Fruit fly (Drosophila melanogaster): ENCODE measurements around the gene CG7988.

The CG7988 gene

DNA sequence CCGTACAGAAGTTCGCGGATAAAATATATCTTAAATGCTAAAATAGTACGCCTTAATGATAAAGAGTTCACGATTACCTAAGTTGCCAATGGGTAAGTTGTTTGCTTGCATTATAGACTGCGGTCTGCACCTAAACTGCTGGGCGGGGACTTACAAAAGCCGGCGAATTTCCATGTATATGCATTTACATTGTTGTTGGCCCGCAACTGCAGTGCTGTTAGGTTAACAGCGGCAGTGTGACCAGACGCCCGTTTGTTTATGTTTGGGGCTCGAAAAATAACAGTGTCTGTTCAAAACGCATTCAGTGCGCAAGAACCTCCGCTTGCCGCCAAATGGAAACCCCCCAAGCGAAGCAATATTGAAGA is 20.5 kb upstream of the CG7988 start:
- TF ChIP-seq bab1 (GFP tag; optimal IDR thresholded peaks at IDR 0.05): no peak
- TF ChIP-seq pad (GFP tag; optimal IDR thresholded peaks at IDR 0.05): no peak
- no peak for TF ChIP-seq Mnt (GFP tag; optimal IDR thresholded peaks at IDR 0.05)
- TF ChIP-seq CG33017 (tag; optimal IDR thresholded peaks at IDR 0.05): no peak
- TF ChIP-seq kay (GFP tag; ENCODE audit: borderline replicate concordance): no peak
- TF ChIP-seq Crg-1 (GFP tag; optimal IDR thresholded peaks at IDR 0.05): no peak

DNA sequence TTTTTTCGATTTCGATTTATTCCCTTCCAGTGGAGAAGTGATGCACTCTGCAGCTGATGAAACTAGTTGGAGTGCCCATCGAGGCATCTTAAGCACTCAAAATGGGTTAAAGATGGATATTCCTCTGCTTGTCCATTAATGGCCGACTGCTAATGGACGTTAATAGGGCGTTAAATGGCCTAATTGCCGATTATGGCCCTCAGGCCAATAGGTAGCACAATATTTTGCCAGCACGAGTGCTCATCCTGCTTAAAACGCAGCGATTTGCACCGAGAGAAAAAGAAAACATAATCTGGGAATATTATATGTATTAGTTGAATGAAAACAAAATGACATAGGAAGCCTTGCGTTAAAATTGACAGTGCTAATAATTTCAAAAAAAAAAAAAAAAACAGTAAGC is 11.8 kb upstream of the CG7988 start, which contains the start of gene CG44158:
TSS of gene CG44158 (plus strand) at position 301 of the 400 bp plus-strand sequence.
- TF ChIP-seq CG5204 (GFP tag; optimal IDR thresholded peaks at IDR 0.05): no peak
- no peak for TF ChIP-seq CG14711 (tag; optimal IDR thresholded peaks at IDR 0.05)
- TF ChIP-seq Crg-1 (GFP tag; optimal IDR thresholded peaks at IDR 0.05): no peak
- TF ChIP-seq pad (GFP tag; optimal IDR thresholded peaks at IDR 0.05): no peak
- TF ChIP-seq cic (GFP tag; optimal IDR thresholded peaks at IDR 0.05): no peak
- no peak for TF ChIP-seq cnc (optimal IDR thresholded peaks at IDR 0.05)
- no peak for TF ChIP-seq CG7101 (tag; optimal IDR thresholded peaks at IDR 0.05)
- TF ChIP-seq toe (GFP tag; optimal IDR thresholded peaks at IDR 0.05): no peak
- TF ChIP-seq CG1620 (GFP tag; optimal IDR thresholded peaks at IDR 0.05): no peak

DNA sequence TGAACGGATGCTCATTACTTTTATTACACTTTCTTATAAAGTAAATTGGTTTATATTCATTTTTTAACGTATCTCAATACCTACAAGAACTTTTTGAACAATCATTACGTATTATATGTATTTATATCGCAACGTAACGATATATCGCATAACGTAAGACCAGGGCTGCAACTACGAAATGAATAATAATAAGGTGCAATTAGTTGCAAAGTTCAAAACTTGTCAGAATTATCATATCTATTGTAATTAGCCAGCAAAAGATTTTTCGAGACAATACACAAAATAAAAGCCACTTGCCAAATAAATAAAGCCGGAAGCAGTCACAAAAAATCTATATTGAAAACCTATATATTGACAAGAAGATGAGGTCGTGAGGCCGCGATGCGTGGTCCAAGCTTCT is 5.0 kb upstream of the CG7988 start:
- TF ChIP-seq CG7101 (tag; optimal IDR thresholded peaks at IDR 0.05) (peak; percentile 10), Hr96 (GFP tag; optimal IDR thresholded peaks at IDR 0.05) (peak; percentile 55), CG7045 (GFP tag; optimal IDR thresholded peaks at IDR 0.05) (no peak), Crg-1 (GFP tag; optimal IDR thresholded peaks at IDR 0.05) (no peak), CG14711 (tag; optimal IDR thresholded peaks at IDR 0.05) (peak; percentile 22), cic (GFP tag; optimal IDR thresholded peaks at IDR 0.05) (no peak), CG1620 (GFP tag; optimal IDR thresholded peaks at IDR 0.05) (no peak), CG33017 (tag; optimal IDR thresholded peaks at IDR 0.05) (peak; percentile 32), kay (GFP tag; ENCODE audit: borderline replicate concordance) (no peak), bab1 (GFP tag; optimal IDR thresholded peaks at IDR 0.05) (peak; percentile 52), ovo (GFP tag; optimal IDR thresholded peaks at IDR 0.05) (no peak), tj (GFP tag; optimal IDR thresholded peaks at IDR 0.05) (no peak), pad (GFP tag; optimal IDR thresholded peaks at IDR 0.05) (no peak), cnc (optimal IDR thresholded peaks at IDR 0.05) (no peak), Mnt (GFP tag; optimal IDR thresholded peaks at IDR 0.05) (peak; percentile 29), toe (GFP tag; optimal IDR thresholded peaks at IDR 0.05) (peak; percentile 69), CG5204 (GFP tag; optimal IDR thresholded peaks at IDR 0.05) (peak; percentile 31), Clk (GFP tag; optimal IDR thresholded peaks at IDR 0.05) (no peak), CG12768 (GFP tag; optimal IDR thresholded peaks at IDR 0.05) (peak; percentile 35), CG11617 (GFP tag; optimal IDR thresholded peaks at IDR 0.05) (peak; percentile 22)

DNA sequence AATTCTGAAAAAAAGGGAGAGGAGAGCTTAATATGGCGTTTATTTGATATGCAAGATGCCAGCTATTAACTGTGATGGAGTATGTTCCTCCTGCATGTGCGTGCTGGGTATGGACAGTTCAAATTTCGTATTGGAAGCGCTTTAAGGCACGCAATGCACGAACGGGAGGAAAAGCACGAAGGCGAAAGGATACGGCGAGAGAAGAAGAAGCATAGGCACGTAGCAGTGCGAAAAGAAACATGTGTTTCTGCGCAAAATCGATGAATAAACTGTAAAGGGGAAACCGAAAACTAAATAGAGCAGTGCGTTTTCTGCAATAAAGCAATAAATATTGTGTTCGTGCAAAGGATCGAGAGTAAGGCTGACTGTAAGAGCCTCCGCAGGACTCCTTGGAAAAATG is 4.4 kb upstream of the CG7988 start, which contains the start of gene CG14314:
TSS of gene CG14314 (plus strand) at position 243 of the 400 bp plus-strand sequence.
- TF ChIP-seq CG12768 (GFP tag; optimal IDR thresholded peaks at IDR 0.05) (no peak), tj (GFP tag; optimal IDR thresholded peaks at IDR 0.05) (no peak), Crg-1 (GFP tag; optimal IDR thresholded peaks at IDR 0.05) (no peak), Mnt (GFP tag; optimal IDR thresholded peaks at IDR 0.05) (no peak), cic (GFP tag; optimal IDR thresholded peaks at IDR 0.05) (no peak), CG33017 (tag; optimal IDR thresholded peaks at IDR 0.05) (no peak), CG7101 (tag; optimal IDR thresholded peaks at IDR 0.05) (no peak), pad (GFP tag; optimal IDR thresholded peaks at IDR 0.05) (no peak), CG7045 (GFP tag; optimal IDR thresholded peaks at IDR 0.05) (no peak), bab1 (GFP tag; optimal IDR thresholded peaks at IDR 0.05) (no peak), ovo (GFP tag; optimal IDR thresholded peaks at IDR 0.05) (no peak), Clk (GFP tag; optimal IDR thresholded peaks at IDR 0.05) (no peak), CG1620 (GFP tag; optimal IDR thresholded peaks at IDR 0.05) (no peak), toe (GFP tag; optimal IDR thresholded peaks at IDR 0.05) (no peak), CG11617 (GFP tag; optimal IDR thresholded peaks at IDR 0.05) (no peak), kay (GFP tag; ENCODE audit: borderline replicate concordance) (no peak), CG5204 (GFP tag; optimal IDR thresholded peaks at IDR 0.05) (no peak), CG14711 (tag; optimal IDR thresholded peaks at IDR 0.05) (no peak)

DNA sequence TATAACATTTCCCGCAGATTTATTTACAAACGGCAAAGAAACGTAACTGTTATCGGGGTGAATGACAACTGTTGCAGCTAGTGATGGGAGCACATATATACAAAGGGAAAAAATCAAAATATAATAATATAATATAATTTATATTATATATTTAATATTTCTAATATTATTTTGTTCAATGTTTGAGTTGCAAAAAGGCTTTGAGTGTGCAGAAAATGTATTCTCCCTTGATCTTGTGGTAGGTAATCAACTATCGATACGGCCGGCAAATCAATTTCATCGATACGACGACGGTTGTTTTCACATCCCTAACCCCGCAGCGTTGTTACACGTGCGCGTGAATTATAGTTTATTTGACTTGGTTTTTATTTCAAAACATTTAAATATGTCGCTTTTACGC is 3.1 kb downstream of the CG7988 start, which contains the start of the genes mTerf5 and Non3:
TSS of gene mTerf5 (minus strand) at position 249 of the 400 bp plus-strand sequence.
TSS of gene Non3 (plus strand) at position 289 of the 400 bp plus-strand sequence.
- peak; percentile 80 for TF ChIP-seq CG11617 (GFP tag; optimal IDR thresholded peaks at IDR 0.05)
- TF ChIP-seq Crg-1 (GFP tag; optimal IDR thresholded peaks at IDR 0.05): peak; percentile 32
- no peak for TF ChIP-seq Hr96 (GFP tag; optimal IDR thresholded peaks at IDR 0.05)
- TF ChIP-seq CG12768 (GFP tag; optimal IDR thresholded peaks at IDR 0.05): peak; percentile 61
- TF ChIP-seq CG7101 (tag; optimal IDR thresholded peaks at IDR 0.05): peak; percentile 73
- no peak for TF ChIP-seq cnc (optimal IDR thresholded peaks at IDR 0.05)
- TF ChIP-seq CG7045 (GFP tag; optimal IDR thresholded peaks at IDR 0.05): peak; percentile 47
- peak; percentile 74 for TF ChIP-seq ovo (GFP tag; optimal IDR thresholded peaks at IDR 0.05)
- no peak for TF ChIP-seq kay (GFP tag; ENCODE audit: borderline replicate concordance)
- peak; percentile 21 for TF ChIP-seq Clk (GFP tag; optimal IDR thresholded peaks at IDR 0.05)
- no peak for TF ChIP-seq CG5204 (GFP tag; optimal IDR thresholded peaks at IDR 0.05)
- peak; percentile 51 for TF ChIP-seq tj (GFP tag; optimal IDR thresholded peaks at IDR 0.05)
- TF ChIP-seq pad (GFP tag; optimal IDR thresholded peaks at IDR 0.05): peak; percentile 46
- no peak for TF ChIP-seq toe (GFP tag; optimal IDR thresholded peaks at IDR 0.05)
- TF ChIP-seq Mnt (GFP tag; optimal IDR thresholded peaks at IDR 0.05): peak; percentile 98
- TF ChIP-seq CG1620 (GFP tag; optimal IDR thresholded peaks at IDR 0.05): peak; percentile 64
- TF ChIP-seq CG33017 (tag; optimal IDR thresholded peaks at IDR 0.05): peak; percentile 57
- peak; percentile 6 for TF ChIP-seq cic (GFP tag; optimal IDR thresholded peaks at IDR 0.05)
- TF ChIP-seq bab1 (GFP tag; optimal IDR thresholded peaks at IDR 0.05): peak; percentile 82
- peak; percentile 71 for TF ChIP-seq CG14711 (tag; optimal IDR thresholded peaks at IDR 0.05)
